Worm (Caenorhabditis elegans) whole organism, L2 larva: ENCODE results near the gene dpy-23.

ENCODE experiments used
- ceh-16 ChIP-seq: fragments of 150-350 bp; optimal IDR thresholded peaks from 2 replicates; lab custom pipeline; 2014; ENCODE audit warnings: missing biosample characterization, missing genetic modification characterization
- ceh-82 ChIP-seq: fragments of 150-350 bp; optimal IDR thresholded peaks from 2 replicates; lab custom pipeline; 2014; ENCODE audit warnings: missing biosample characterization, missing genetic modification characterization
- crh-2 ChIP-seq: sonication (generic microtip); optimal IDR thresholded peaks from 2 replicates; lab custom pipeline; 2017; ENCODE audit warnings: missing biosample characterization, missing genetic modification characterization
- fos-1 ChIP-seq: fragments of 150-350 bp; optimal IDR thresholded peaks from 2 replicates; lab custom pipeline; 2014; ENCODE audit warnings: missing biosample characterization, missing genetic modification characterization
- lin-13 ChIP-seq: fragments of 150-350 bp; optimal IDR thresholded peaks from 2 replicates; lab custom pipeline; 2014; ENCODE audit warnings: missing biosample characterization, missing genetic modification reagents, missing genetic modification characterization
- lin-39 ChIP-seq: fragments of 150-350 bp; optimal IDR thresholded peaks from 2 replicates; lab custom pipeline; 2014; ENCODE audit warnings: missing biosample characterization, missing genetic modification reagents, missing genetic modification characterization
- mab-5 ChIP-seq: fragments of 150-350 bp; optimal IDR thresholded peaks from 2 replicates; lab custom pipeline; 2014; ENCODE audit warnings: missing biosample characterization, missing genetic modification characterization
- nhr-11 ChIP-seq: fragments of 150-350 bp; optimal IDR thresholded peaks from 2 replicates; lab custom pipeline; 2014; ENCODE audit warnings: missing biosample characterization, missing genetic modification characterization
- nhr-12 ChIP-seq: fragments of 150-350 bp; optimal IDR thresholded peaks from 2 replicates; lab custom pipeline; 2014; ENCODE audit warnings: missing biosample characterization, missing genetic modification characterization
- nhr-77 ChIP-seq: fragments of 150-350 bp; optimal IDR thresholded peaks from 2 replicates; lab custom pipeline; 2014; ENCODE audit warnings: missing biosample characterization, missing genetic modification characterization
- skn-1 ChIP-seq: sonication (generic microtip); optimal IDR thresholded peaks from 2 replicates; lab custom pipeline; 2017; ENCODE audit warnings: missing biosample characterization, missing genetic modification characterization
- unc-62 ChIP-seq: fragments of 150-350 bp; optimal IDR thresholded peaks from 2 replicates; lab custom pipeline; 2014; ENCODE audit warnings: missing biosample characterization, missing genetic modification reagents, missing genetic modification characterization
- zag-1 ChIP-seq: fragments of 150-350 bp; optimal IDR thresholded peaks from 2 replicates; lab custom pipeline; 2014; ENCODE audit warnings: missing biosample characterization, missing genetic modification characterization
- ztf-11 ChIP-seq: sonication (generic microtip); optimal IDR thresholded peaks from 2 replicates; lab custom pipeline; 2017; ENCODE audit warnings: missing biosample characterization, missing genetic modification characterization

ce11 chrX:4402854-4403253, 13.7 kb downstream of the dpy-23 start, which contains the start of gene D1079.1:
- TF ChIP-seq zag-1 (no peak), ztf-11 (no peak), crh-2 (tag; lab: Kevin White, UChicago) (no peak), nhr-12 (tag; lab: Kevin White, UChicago) (no peak), nhr-77 (tag; lab: Kevin White, UChicago) (no peak), ceh-16 (tag; lab: Kevin White, UChicago) (no peak), mab-5 (tag; lab: Kevin White, UChicago) (no peak), unc-62 (GFP tag; lab: Kevin White, UChicago) (no peak), nhr-11 (tag; lab: Kevin White, UChicago) (no peak), lin-13 (no peak), lin-39 (tag; lab: Kevin White, UChicago) (no peak), ceh-82 (tag; lab: Kevin White, UChicago) (no peak), fos-1 (tag; lab: Kevin White, UChicago) (no peak), skn-1 (tag; lab: Kevin White, UChicago) (no peak)
